Worm (Caenorhabditis elegans) whole organism, mixed stage, embryonic: ENCODE data around the gene dve-1.

Source experiments
- ceh-43 ChIP-seq: fragments of 200-800 bp; sonication (Bioruptor generic); optimal IDR thresholded peaks from 2 replicates; lab custom pipeline; 2018; ENCODE audit warnings: mild to moderate bottlenecking, missing genetic modification characterization, moderate library complexity, missing compliant biosample characterization
- lin-13 ChIP-seq: fragments of 150-350 bp; optimal IDR thresholded peaks from 2 replicates; lab custom pipeline; 2014; ENCODE audit warnings: missing biosample characterization, missing genetic modification characterization
- lsy-2 ChIP-seq: fragments of 150-350 bp; optimal IDR thresholded peaks from 2 replicates; lab custom pipeline; 2014; ENCODE audit warnings: missing biosample characterization, missing genetic modification characterization
- mls-2 ChIP-seq: sonication (generic microtip); optimal IDR thresholded peaks from 2 replicates; lab custom pipeline; 2016; ENCODE audit warnings: mild to moderate bottlenecking, missing genetic modification characterization, moderate library complexity, missing compliant biosample characterization
- nhr-12 ChIP-seq: fragments of 150-350 bp; optimal IDR thresholded peaks from 2 replicates; lab custom pipeline; 2014; ENCODE audit warnings: missing biosample characterization, missing genetic modification characterization
- pha-4 ChIP-seq: fragments of 150-350 bp; optimal IDR thresholded peaks from 2 replicates; lab custom pipeline; 2018; ENCODE audit warnings: missing biosample characterization, missing genetic modification reagents, missing genetic modification characterization
- snpc-4 ChIP-seq: fragments of 150-350 bp; optimal IDR thresholded peaks from 2 replicates; lab custom pipeline; 2014; ENCODE audit warnings: missing biosample characterization, missing genetic modification characterization
- unc-39 ChIP-seq: fragments of 150-350 bp; optimal IDR thresholded peaks from 2 replicates; lab custom pipeline; 2014; ENCODE audit warnings: missing biosample characterization, missing genetic modification characterization
- unc-62 ChIP-seq: fragments of 150-350 bp; optimal IDR thresholded peaks from 2 replicates; lab custom pipeline; 2014; ENCODE audit warnings: missing biosample characterization, missing genetic modification reagents, missing genetic modification characterization
- ztf-11 ChIP-seq: fragments of 150-350 bp; optimal IDR thresholded peaks from 2 replicates; lab custom pipeline; 2014; ENCODE audit warnings: missing biosample characterization, missing genetic modification characterization

DNA sequence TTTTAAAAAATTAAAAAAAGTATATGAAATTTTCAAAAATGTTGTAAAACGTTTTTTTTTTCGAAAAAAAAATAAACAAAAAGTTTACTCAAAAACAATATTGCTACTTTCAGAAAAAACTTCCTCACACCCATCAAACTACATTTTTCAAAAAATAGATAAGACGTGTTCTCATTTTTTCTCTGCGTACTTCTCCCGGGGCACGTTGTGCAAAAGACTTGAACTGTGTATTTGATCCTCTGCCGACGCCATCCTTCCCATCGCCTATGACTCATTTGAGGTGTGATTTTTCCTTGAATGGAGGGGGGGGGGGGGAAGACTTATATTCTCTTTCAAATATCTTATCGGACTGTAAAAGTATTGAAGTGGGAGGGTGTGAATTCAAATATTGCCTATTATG, 4.8 kb upstream of the dve-1 start:
- no peak for TF ChIP-seq lsy-2 (tag; lab: Kevin White, UChicago)
- TF ChIP-seq snpc-4 (tag; lab: Kevin White, UChicago): no peak
- no peak for TF ChIP-seq pha-4 (tag; lab: Kevin White, UChicago)
- no peak for TF ChIP-seq unc-62 (GFP tag; lab: Kevin White, UChicago)
- no peak for TF ChIP-seq lin-13 (tag; lab: Kevin White, UChicago)
- no peak for TF ChIP-seq mls-2 (tag; lab: Kevin White, UChicago)
- no peak for TF ChIP-seq unc-39
- no peak for TF ChIP-seq ztf-11 (tag; lab: Kevin White, UChicago)
- TF ChIP-seq ceh-43 (GFP tag; lab: Kevin White, UChicago): no peak
- TF ChIP-seq nhr-12 (tag; lab: Kevin White, UChicago): no peak
